Fruit fly (Drosophila melanogaster) whole organism, prepupa: ENCODE measurements around the gene CG12986.
A peak's percentile ranks its signal among the peaks of the same experiment; 100 is the strongest.

Source experiments
- Blimp-1 ChIP-seq: fragments of 200-800 bp; sonication (Bioruptor generic); optimal IDR thresholded peaks from 3 replicates; lab custom pipeline; 2017; ENCODE audit warnings: missing biosample characterization, missing genetic modification characterization, mild to moderate bottlenecking, moderate library complexity, missing genetic modification reagents
- CG10631 ChIP-seq: fragments of 200-800 bp; sonication (Bioruptor generic); optimal IDR thresholded peaks from 2 replicates; lab custom pipeline; 2016; ENCODE audit warnings: missing biosample characterization, missing genetic modification characterization
- CG10669 ChIP-seq: fragments of 200-800 bp; sonication (Bioruptor generic); optimal IDR thresholded peaks from 3 replicates; lab custom pipeline; 2018; ENCODE audit warnings: missing biosample characterization, mild to moderate bottlenecking, missing genetic modification characterization, moderate library complexity
- CG11294 ChIP-seq: fragments of 200-800 bp; sonication (Bioruptor generic); IDR thresholded peaks from 2 replicates; pipeline ENCODE4 v1.3.6; 2022; ENCODE audit warnings: missing biosample characterization, missing genetic modification characterization
- CG11902 ChIP-seq: fragments of 200-800 bp; sonication (Bioruptor generic); optimal IDR thresholded peaks from 3 replicates; lab custom pipeline; 2016; ENCODE audit warnings: missing biosample characterization, missing genetic modification characterization
- CG15336 ChIP-seq: fragments of 200-800 bp; sonication (Bioruptor generic); IDR thresholded peaks from 2 replicates; pipeline ENCODE4 v1.3.6; 2022; ENCODE audit warnings: missing biosample characterization, missing genetic modification characterization
- CG1621 ChIP-seq: fragments of 200-800 bp; sonication (Bioruptor generic); optimal IDR thresholded peaks from 3 replicates; lab custom pipeline; 2018; ENCODE audit warnings: missing biosample characterization, mild to moderate bottlenecking, missing genetic modification characterization
- CG16779 ChIP-seq: fragments of 200-800 bp; sonication (Bioruptor generic); optimal IDR thresholded peaks from 3 replicates; lab custom pipeline; 2017; ENCODE audit warnings: missing biosample characterization, mild to moderate bottlenecking, missing genetic modification characterization
- CG3032 ChIP-seq: fragments of 200-800 bp; optimal IDR thresholded peaks from 2 replicates; lab custom pipeline; 2019; ENCODE audit warnings: missing biosample characterization, mild to moderate bottlenecking, missing genetic modification characterization, moderate library complexity
- CG31627 ChIP-seq: fragments of 200-800 bp; sonication (Bioruptor generic); optimal IDR thresholded peaks from 3 replicates; lab custom pipeline; 2016; ENCODE audit warnings: missing biosample characterization, missing genetic modification characterization
- CG32006 ChIP-seq: fragments of 200-800 bp; sonication (Bioruptor generic); optimal IDR thresholded peaks from 3 replicates; lab custom pipeline; 2017; ENCODE audit warnings: missing biosample characterization, mild to moderate bottlenecking, missing genetic modification characterization
- CG3919 ChIP-seq: fragments of 200-800 bp; sonication (Bioruptor generic); optimal IDR thresholded peaks from 3 replicates; lab custom pipeline; 2016; ENCODE audit warnings: missing biosample characterization, missing genetic modification characterization
- CG4318 ChIP-seq: fragments of 200-800 bp; sonication (Bioruptor generic); optimal IDR thresholded peaks from 3 replicates; lab custom pipeline; 2017; ENCODE audit warnings: missing biosample characterization, mild to moderate bottlenecking, missing genetic modification characterization
- CG6276 ChIP-seq: fragments of 200-800 bp; sonication (Bioruptor generic); optimal IDR thresholded peaks from 2 replicates; lab custom pipeline; 2017; ENCODE audit warnings: missing biosample characterization, mild to moderate bottlenecking, missing genetic modification characterization
- CG6808 ChIP-seq: fragments of 200-800 bp; sonication (Bioruptor generic); optimal IDR thresholded peaks from 3 replicates; lab custom pipeline; 2017; ENCODE audit warnings: missing biosample characterization, missing genetic modification characterization, mild to moderate bottlenecking, moderate library complexity, missing genetic modification reagents
- CG8119 ChIP-seq: fragments of 200-800 bp; sonication (Bioruptor generic); IDR thresholded peaks from 3 replicates; pipeline ENCODE4 v1.3.6; 2022; ENCODE audit warnings: missing biosample characterization, missing genetic modification characterization
- CG8319 ChIP-seq: fragments of 200-800 bp; sonication (Bioruptor generic); optimal IDR thresholded peaks from 3 replicates; lab custom pipeline; 2016; ENCODE audit warnings: missing biosample characterization, missing genetic modification characterization
- CG8632 ChIP-seq: fragments of 200-800 bp; sonication (Bioruptor generic); optimal IDR thresholded peaks from 3 replicates; lab custom pipeline; 2016; ENCODE audit warnings: missing biosample characterization, missing genetic modification characterization
- Eip75B ChIP-seq: fragments of 200-800 bp; sonication (Bioruptor generic); optimal IDR thresholded peaks from 3 replicates; lab custom pipeline; 2016; ENCODE audit warnings: missing biosample characterization, missing genetic modification characterization
- Eip78C ChIP-seq: fragments of 200-800 bp; sonication (Bioruptor generic); peaks from one replicate; lab custom pipeline; 2016; ENCODE audit warnings: missing biosample characterization, missing genetic modification characterization
- Ets96B ChIP-seq: fragments of 200-800 bp; optimal IDR thresholded peaks from 2 replicates; lab custom pipeline; 2019; ENCODE audit warnings: missing biosample characterization, mild to moderate bottlenecking, missing genetic modification characterization, moderate library complexity
- Gug ChIP-seq: fragments of 200-800 bp; sonication (Bioruptor generic); IDR thresholded peaks from 2 replicates; pipeline ENCODE4 v1.3.6; 2022; ENCODE audit warnings: missing biosample characterization, missing genetic modification characterization
- Hr39 ChIP-seq: fragments of 200-800 bp; sonication (Bioruptor generic); optimal IDR thresholded peaks from 2 replicates; lab custom pipeline; 2016; ENCODE audit warnings: missing biosample characterization, missing genetic modification characterization
- Lpt ChIP-seq: fragments of 200-800 bp; sonication (Bioruptor generic); optimal IDR thresholded peaks from 3 replicates; lab custom pipeline; 2016; ENCODE audit warnings: missing biosample characterization, missing genetic modification characterization
- OdsH ChIP-seq: fragments of 200-800 bp; sonication (Bioruptor generic); optimal IDR thresholded peaks from 3 replicates; lab custom pipeline; 2016; ENCODE audit warnings: missing biosample characterization, missing genetic modification characterization
- Sox14 ChIP-seq: fragments of 200-800 bp; sonication (Bioruptor generic); optimal IDR thresholded peaks from 3 replicates; lab custom pipeline; 2016; ENCODE audit warnings: missing biosample characterization, missing genetic modification characterization
- Sox15 ChIP-seq: fragments of 200-800 bp; sonication (Bioruptor generic); optimal IDR thresholded peaks from 3 replicates; lab custom pipeline; 2016; ENCODE audit warnings: missing biosample characterization, missing genetic modification characterization
- acj6 ChIP-seq: fragments of 200-800 bp; sonication (Bioruptor generic); optimal IDR thresholded peaks from 3 replicates; lab custom pipeline; 2016; ENCODE audit warnings: missing biosample characterization, missing genetic modification characterization
- cyc ChIP-seq: fragments of 200-800 bp; sonication (Bioruptor generic); optimal IDR thresholded peaks from 3 replicates; lab custom pipeline; 2016; ENCODE audit warnings: missing biosample characterization, missing genetic modification characterization
- dac ChIP-seq: fragments of 200-800 bp; sonication (Bioruptor generic); optimal IDR thresholded peaks from 2 replicates; lab custom pipeline; 2017; ENCODE audit warnings: missing biosample characterization, mild to moderate bottlenecking, missing genetic modification characterization
- dsx ChIP-seq: fragments of 200-800 bp; optimal IDR thresholded peaks from 3 replicates; lab custom pipeline; 2019; ENCODE audit warnings: missing biosample characterization, mild to moderate bottlenecking, missing genetic modification characterization, moderate library complexity; ENCODE audit not compliant: poor library complexity, severe bottlenecking
- eg ChIP-seq: fragments of 200-800 bp; sonication (Bioruptor generic); IDR thresholded peaks from 3 replicates; pipeline ENCODE4 v1.3.6; 2022; ENCODE audit warnings: missing biosample characterization, missing genetic modification characterization
- esn ChIP-seq: fragments of 200-800 bp; sonication (Bioruptor generic); optimal IDR thresholded peaks from 2 replicates; lab custom pipeline; 2016; ENCODE audit warnings: missing biosample characterization, mild to moderate bottlenecking, missing genetic modification characterization, moderate library complexity
- fd85E ChIP-seq: fragments of 200-800 bp; sonication (Bioruptor generic); optimal IDR thresholded peaks from 3 replicates; lab custom pipeline; 2016; ENCODE audit warnings: missing biosample characterization, missing genetic modification characterization
- fkh ChIP-seq: fragments of 200-800 bp; sonication (Bioruptor generic); optimal IDR thresholded peaks from 3 replicates; lab custom pipeline; 2017; ENCODE audit warnings: missing biosample characterization, mild to moderate bottlenecking, missing genetic modification characterization, moderate library complexity
- lz ChIP-seq: fragments of 200-800 bp; sonication (Bioruptor generic); optimal IDR thresholded peaks from 3 replicates; lab custom pipeline; 2016; ENCODE audit warnings: missing biosample characterization, missing genetic modification characterization
- net ChIP-seq: fragments of 200-800 bp; sonication (Bioruptor generic); optimal IDR thresholded peaks from 3 replicates; lab custom pipeline; 2016; ENCODE audit warnings: missing biosample characterization, missing genetic modification characterization
- pdm3 ChIP-seq: fragments of 200-800 bp; sonication (Bioruptor generic); optimal IDR thresholded peaks from 3 replicates; lab custom pipeline; 2016; ENCODE audit warnings: missing biosample characterization, missing genetic modification characterization
- salr ChIP-seq, 2 experiments: fragments of 200-800 bp; sonication (Bioruptor generic); optimal IDR thresholded peaks; 3 replicates each; lab custom pipeline; 2016 to 2018; ENCODE audit warnings: missing biosample characterization in 2 of 2, missing genetic modification characterization in 2 of 2, mild to moderate bottlenecking in 1 of 2
- spab ChIP-seq: fragments of 200-800 bp; sonication (Bioruptor generic); optimal IDR thresholded peaks from 2 replicates; lab custom pipeline; 2017; ENCODE audit warnings: missing biosample characterization, mild to moderate bottlenecking, missing genetic modification characterization, missing genetic modification reagents
- svp ChIP-seq: fragments of 200-800 bp; sonication (Bioruptor generic); peaks from one replicate; lab custom pipeline; 2016; ENCODE audit warnings: missing biosample characterization, missing genetic modification characterization
- topi ChIP-seq: fragments of 200-800 bp; sonication (Bioruptor generic); optimal IDR thresholded peaks from 3 replicates; lab custom pipeline; 2016; ENCODE audit warnings: missing biosample characterization, missing genetic modification characterization
- vri ChIP-seq: fragments of 200-800 bp; sonication (Bioruptor generic); optimal IDR thresholded peaks from 3 replicates; lab custom pipeline; 2016; ENCODE audit warnings: missing biosample characterization, mild to moderate bottlenecking, missing genetic modification characterization

CG12986 gene

dm6 chrX:17826807-17827703 lies 7.6 kb upstream of the CG12986 start, which contains the start of gene Socs16D (continued):
- TF ChIP-seq esn (GFP tag; lab: Kevin White, UChicago): peak; percentile 48
- no peak for TF ChIP-seq CG8319
- no peak for TF ChIP-seq salr (GFP tag; optimal IDR thresholded peaks at IDR 0.05; lab: Kevin White, UChicago)
- TF ChIP-seq CG11294 (GFP tag; lab: Robert Waterston, UW): no peak
- TF ChIP-seq CG3919 (GFP tag; lab: Kevin White, UChicago): no peak
- no peak for TF ChIP-seq Sox15 (GFP tag; lab: Kevin White, UChicago)
- TF ChIP-seq CG8632 (GFP tag; lab: Kevin White, UChicago): peak; percentile 22
- TF ChIP-seq CG6808 (GFP tag; lab: Kevin White, UChicago): no peak
- peak; percentile 52 for TF ChIP-seq Lpt (GFP tag; lab: Kevin White, UChicago)
- no peak for TF ChIP-seq CG6276 (GFP tag; lab: Kevin White, UChicago)

dm6 chrX:17821466-17821865 lies 2.0 kb upstream of the CG12986 start:
- TF ChIP-seq fkh (peak; percentile 9), acj6 (no peak), CG6276 (GFP tag; lab: Kevin White, UChicago) (no peak), Hr39 (GFP tag; lab: Kevin White, UChicago) (peak; percentile 7), CG31627 (no peak), svp (GFP tag; lab: Kevin White, UChicago) (peak; percentile 34), Eip78C (GFP tag; lab: Kevin White, UChicago) (peak; percentile 33), CG8119 (GFP tag; lab: Robert Waterston, UW) (no peak), Lpt (GFP tag; lab: Kevin White, UChicago) (no peak)

dm6 chrX:17820252-17820651 lies 767 bp upstream of the CG12986 start:
- TF ChIP-seq svp (GFP tag; lab: Kevin White, UChicago): peak; percentile 49
- TF ChIP-seq Hr39 (GFP tag; lab: Kevin White, UChicago): peak; percentile 47
- TF ChIP-seq cyc (GFP tag; lab: Kevin White, UChicago): peak; percentile 25
- peak; percentile 6 for TF ChIP-seq esn (GFP tag; lab: Kevin White, UChicago)
- peak; percentile 5 for TF ChIP-seq Sox14
- peak; percentile 44 for TF ChIP-seq lz
- TF ChIP-seq acj6: no peak
- TF ChIP-seq CG10631 (GFP tag; lab: Kevin White, UChicago): no peak
- peak; percentile 42 for TF ChIP-seq CG31627
- no peak for TF ChIP-seq Ets96B (tag; lab: Kevin White, UChicago)
- TF ChIP-seq CG8119 (GFP tag; lab: Robert Waterston, UW): no peak
- no peak for TF ChIP-seq net (GFP tag; lab: Kevin White, UChicago)
- peak; percentile 22 for TF ChIP-seq pdm3
- no peak for TF ChIP-seq Blimp-1 (GFP tag; lab: Kevin White, UChicago)
- no peak for TF ChIP-seq Gug (GFP tag; lab: Robert Waterston, UW)
- no peak for TF ChIP-seq fkh
- TF ChIP-seq OdsH: no peak
- no peak for TF ChIP-seq CG10669 (GFP tag; lab: Kevin White, UChicago)
- peak; percentile 50 for TF ChIP-seq Eip78C (GFP tag; lab: Kevin White, UChicago)
- TF ChIP-seq fd85E (GFP tag; lab: Kevin White, UChicago): no peak
- no peak for TF ChIP-seq Eip75B
- TF ChIP-seq CG3919 (GFP tag; lab: Kevin White, UChicago): no peak
- TF ChIP-seq CG11294 (GFP tag; lab: Robert Waterston, UW): no peak
- no peak for TF ChIP-seq eg (GFP tag; lab: Robert Waterston, UW)
- TF ChIP-seq topi (GFP tag; lab: Kevin White, UChicago): no peak
- TF ChIP-seq CG1621 (tag; lab: Kevin White, UChicago): no peak

- TF ChIP-seq dac (GFP tag; lab: Kevin White, UChicago) (no peak), CG4318 (GFP tag; lab: Kevin White, UChicago) (no peak), fkh (no peak), CG6808 (GFP tag; lab: Kevin White, UChicago) (peak; percentile 59), salr (GFP tag; optimal IDR thresholded peaks at IDR 0.05; lab: Kevin White, UChicago) (no peak), CG15336 (GFP tag; lab: Robert Waterston, UW) (no peak), topi (GFP tag; lab: Kevin White, UChicago) (peak; percentile 51), CG11902 (no peak), CG8119 (GFP tag; lab: Robert Waterston, UW) (no peak), vri (GFP tag; lab: Kevin White, UChicago) (no peak), Sox15 (GFP tag; lab: Kevin White, UChicago) (no peak), svp (GFP tag; lab: Kevin White, UChicago) (peak; percentile 84), spab (no peak), dsx (GFP tag; lab: Kevin White, UChicago) (no peak), CG16779 (tag; lab: Kevin White, UChicago) (no peak), CG32006 (no peak), CG10631 (GFP tag; lab: Kevin White, UChicago) (peak; percentile 11), CG3032 (tag; lab: Kevin White, UChicago) (peak; percentile 55), Sox14 (peak; percentile 31), CG11294 (GFP tag; lab: Robert Waterston, UW) (no peak)
Measured at dm6 chrX:17816437-17816836, 3.0 kb downstream of the CG12986 start.
